Worm (Caenorhabditis elegans) whole organism, L3 larva: ENCODE results near the gene C27H6.8.

Source experiments
- R02D3.7 ChIP-seq: fragments of 150-350 bp; optimal IDR thresholded peaks from 2 replicates; lab custom pipeline; 2014; ENCODE audit warnings: missing biosample characterization, missing genetic modification characterization
- ZK546.5 ChIP-seq: sonication (generic microtip); optimal IDR thresholded peaks from 2 replicates; lab custom pipeline; 2017; ENCODE audit warnings: missing biosample characterization, missing genetic modification characterization
- ceh-16 ChIP-seq: sonication (generic microtip); optimal IDR thresholded peaks from 2 replicates; lab custom pipeline; 2017; ENCODE audit warnings: missing biosample characterization, missing genetic modification characterization
- ceh-28 ChIP-seq: fragments of 150-350 bp; optimal IDR thresholded peaks from 2 replicates; lab custom pipeline; 2014; ENCODE audit warnings: missing biosample characterization, missing genetic modification reagents, missing genetic modification characterization
- ceh-82 ChIP-seq: fragments of 150-350 bp; optimal IDR thresholded peaks from 2 replicates; lab custom pipeline; 2014; ENCODE audit warnings: missing biosample characterization, missing genetic modification characterization
- ceh-9 ChIP-seq: sonication (generic microtip); optimal IDR thresholded peaks from 2 replicates; lab custom pipeline; 2018; ENCODE audit warnings: missing biosample characterization, missing genetic modification characterization
- daf-12 ChIP-seq: fragments of 150-350 bp; optimal IDR thresholded peaks from 2 replicates; lab custom pipeline; 2014; ENCODE audit warnings: missing biosample characterization, missing genetic modification reagents, missing genetic modification characterization
- egl-27 ChIP-seq: sonication (generic microtip); optimal IDR thresholded peaks from 4 replicates; lab custom pipeline; 2017; ENCODE audit warnings: missing biosample characterization, missing genetic modification reagents, missing genetic modification characterization
- egl-5 ChIP-seq: fragments of 150-350 bp; optimal IDR thresholded peaks from 2 replicates; lab custom pipeline; 2017; ENCODE audit warnings: missing biosample characterization, missing genetic modification reagents, missing genetic modification characterization, inconsistent platforms
- elt-1 ChIP-seq: fragments of 150-350 bp; optimal IDR thresholded peaks from 2 replicates; lab custom pipeline; 2014; ENCODE audit warnings: missing biosample characterization, missing genetic modification characterization
- elt-3 ChIP-seq, 3 experiments: fragments of 150-350 bp in 1 of 3; sonication (generic microtip) in 2 of 3; optimal IDR thresholded peaks; 2 replicates in 2 of 3; 4 replicates in 1 of 3; lab custom pipeline; 2014 to 2017; ENCODE audit warnings: missing biosample characterization in 3 of 3, missing genetic modification characterization in 3 of 3
- eor-1 ChIP-seq, 2 experiments: fragments of 150-350 bp; optimal IDR thresholded peaks; 2 replicates each; lab custom pipeline; 2014 to 2018; ENCODE audit warnings: missing biosample characterization in 2 of 2, missing genetic modification characterization in 2 of 2
- fkh-10 ChIP-seq: sonication (generic microtip); optimal IDR thresholded peaks from 2 replicates; lab custom pipeline; 2017; ENCODE audit warnings: missing biosample characterization, missing genetic modification reagents, missing genetic modification characterization
- hmg-11 ChIP-seq: sonication (generic microtip); optimal IDR thresholded peaks from 2 replicates; lab custom pipeline; 2016; ENCODE audit warnings: missing genetic modification characterization, missing compliant biosample characterization
- jun-1 ChIP-seq: fragments of 150-350 bp; optimal IDR thresholded peaks from 2 replicates; lab custom pipeline; 2014; ENCODE audit warnings: missing biosample characterization, missing genetic modification reagents, missing genetic modification characterization
- lin-39 ChIP-seq: fragments of 150-350 bp; optimal IDR thresholded peaks from 2 replicates; lab custom pipeline; 2018; ENCODE audit warnings: missing biosample characterization, missing genetic modification reagents, missing genetic modification characterization
- lsy-12 ChIP-seq: sonication (generic microtip); optimal IDR thresholded peaks from 2 replicates; lab custom pipeline; 2016; ENCODE audit warnings: mild to moderate bottlenecking, missing genetic modification characterization, missing compliant biosample characterization
- mdl-1 ChIP-seq: fragments of 150-350 bp; optimal IDR thresholded peaks from 2 replicates; lab custom pipeline; 2014; ENCODE audit warnings: missing biosample characterization, missing genetic modification characterization
- nfya-1 ChIP-seq: sonication (generic microtip); optimal IDR thresholded peaks from 2 replicates; lab custom pipeline; 2017; ENCODE audit warnings: missing genetic modification characterization, mild to moderate bottlenecking, missing compliant biosample characterization, antibody characterized with exemption, moderate library complexity; ENCODE audit not compliant: insufficient read depth
- nhr-11 ChIP-seq: fragments of 150-350 bp; optimal IDR thresholded peaks from 2 replicates; lab custom pipeline; 2014; ENCODE audit warnings: missing biosample characterization, missing genetic modification characterization
- nhr-237 ChIP-seq: fragments of 150-350 bp; optimal IDR thresholded peaks from 2 replicates; lab custom pipeline; 2014; ENCODE audit warnings: missing biosample characterization, missing genetic modification characterization
- nhr-25 ChIP-seq: sonication (generic microtip); optimal IDR thresholded peaks from 2 replicates; lab custom pipeline; 2017; ENCODE audit warnings: missing biosample characterization, missing genetic modification characterization
- nhr-43 ChIP-seq: sonication (generic microtip); optimal IDR thresholded peaks from 2 replicates; lab custom pipeline; 2016; ENCODE audit warnings: mild to moderate bottlenecking, missing genetic modification characterization, missing compliant biosample characterization; ENCODE audit not compliant: poor library complexity, severe bottlenecking
- nhr-67 ChIP-seq: fragments of 150-350 bp; optimal IDR thresholded peaks from 2 replicates; lab custom pipeline; 2014; ENCODE audit warnings: missing biosample characterization, missing genetic modification characterization
- nhr-77 ChIP-seq: fragments of 150-350 bp; optimal IDR thresholded peaks from 2 replicates; lab custom pipeline; 2014; ENCODE audit warnings: missing biosample characterization, missing genetic modification characterization
- pha-4 ChIP-seq: fragments of 150-350 bp; optimal IDR thresholded peaks from 2 replicates; lab custom pipeline; 2014; ENCODE audit warnings: missing biosample characterization, missing genetic modification reagents, missing genetic modification characterization
- skn-1 ChIP-seq: fragments of 150-350 bp; optimal IDR thresholded peaks from 2 replicates; lab custom pipeline; 2014; ENCODE audit warnings: missing biosample characterization, missing genetic modification characterization
- unc-39 ChIP-seq: sonication (generic microtip); optimal IDR thresholded peaks from 4 replicates; lab custom pipeline; 2017; ENCODE audit warnings: missing biosample characterization, missing genetic modification characterization
- ztf-4 ChIP-seq: fragments of 150-350 bp; optimal IDR thresholded peaks from 2 replicates; lab custom pipeline; 2014; ENCODE audit warnings: missing biosample characterization, missing genetic modification characterization

The C27H6.8 gene

ce11 chrV:9965891-9966290 is 21.7 kb downstream of the C27H6.8 start:
- TF ChIP-seq pha-4 (tag; lab: Kevin White, UChicago): no peak
- no peak for TF ChIP-seq unc-39 (tag; lab: Kevin White, UChicago)
- TF ChIP-seq jun-1 (tag; lab: Kevin White, UChicago): no peak
- no peak for TF ChIP-seq eor-1 (tag; optimal IDR thresholded peaks at IDR 0.05; lab: Kevin White, UChicago)
- TF ChIP-seq lsy-12 (tag; lab: Kevin White, UChicago): no peak
- TF ChIP-seq nhr-67 (tag; lab: Kevin White, UChicago): no peak

- TF ChIP-seq lin-39 (tag; lab: Kevin White, UChicago) (peak; percentile 61), ceh-16 (tag; lab: Kevin White, UChicago) (no peak), egl-27 (no peak), nfya-1 (tag; lab: Kevin White, UChicago) (peak; percentile 5), hmg-11 (tag; lab: Kevin White, UChicago) (no peak), nhr-237 (tag; lab: Kevin White, UChicago) (no peak), elt-1 (tag; lab: Kevin White, UChicago) (no peak)
- TF ChIP-seq, all 47 proteins: peak for 2
These were observed 23.3 kb downstream of the C27H6.8 start for ce11 chrV:9964152-9964785.

DNA sequence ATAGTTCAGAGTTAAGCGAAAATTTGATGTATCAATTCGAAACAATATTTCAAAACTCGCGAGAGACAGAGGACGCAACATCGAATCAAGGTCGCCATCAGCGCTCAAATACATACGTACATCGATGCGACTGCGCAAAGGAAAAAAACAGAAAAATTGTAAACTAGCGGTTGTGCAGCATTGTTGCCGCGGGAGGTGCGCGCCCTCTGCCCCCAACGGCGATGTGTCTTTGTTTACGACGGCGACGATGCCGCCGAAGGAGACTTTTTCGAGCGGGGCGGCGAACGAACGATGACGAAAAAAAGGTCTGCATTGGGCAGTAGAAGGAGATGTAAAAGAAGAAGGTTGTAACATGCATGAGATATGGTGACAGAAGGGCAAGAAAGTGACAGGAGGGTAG is 24.7 kb downstream of the C27H6.8 start:
- TF ChIP-seq ztf-4 (tag; lab: Kevin White, UChicago) (no peak), unc-39 (tag; lab: Kevin White, UChicago) (no peak), nhr-25 (tag; lab: Kevin White, UChicago) (peak; percentile 69), skn-1 (no peak), nhr-43 (tag; lab: Kevin White, UChicago) (no peak), nfya-1 (tag; lab: Kevin White, UChicago) (no peak), R02D3.7 (tag; lab: Kevin White, UChicago) (no peak), nhr-77 (tag; lab: Kevin White, UChicago) (no peak)
- TF ChIP-seq, all 47 proteins: peak for 1

- TF ChIP-seq ceh-28 (tag; lab: Kevin White, UChicago) (no peak), egl-27 (no peak), daf-12 (tag; lab: Kevin White, UChicago) (no peak), ceh-9 (tag; lab: Kevin White, UChicago) (no peak), ZK546.5 (no peak), nhr-11 (no peak), R02D3.7 (tag; lab: Kevin White, UChicago) (no peak), nhr-43 (tag; lab: Kevin White, UChicago) (no peak), nfya-1 (tag; lab: Kevin White, UChicago) (no peak), fkh-10 (no peak), mdl-1 (tag; lab: Kevin White, UChicago) (no peak), nhr-77 (tag; lab: Kevin White, UChicago) (no peak)
These were observed 25.2 kb downstream of the C27H6.8 start, which contains the start of gene madf-4 for ce11 chrV:9962394-9962793. TSS of gene madf-4 (minus strand) at chrV:9962494.

- TF ChIP-seq hmg-11 (tag; lab: Kevin White, UChicago) (no peak), elt-3 (tag; optimal IDR thresholded peaks at IDR 0.05; lab: Kevin White, UChicago) (no peak), ceh-82 (tag; lab: Kevin White, UChicago) (no peak)
- TF ChIP-seq, all 47 proteins: peak for 0
These were observed 27.2 kb downstream of the C27H6.8 start, which contains the start of gene T07C12.10 for ce11 chrV:9960376-9960775. TSS of gene T07C12.10 (minus strand) at chrV:9960476.

- no peak for TF ChIP-seq lsy-12 (tag; lab: Kevin White, UChicago)
- peak; percentile 37 for TF ChIP-seq nhr-11
- TF ChIP-seq egl-5 (tag; lab: Kevin White, UChicago): peak; percentile 22
These were observed 28.9 kb downstream of the C27H6.8 start for ce11 chrV:9958654-9959053.
